Worm (Caenorhabditis elegans): ENCODE results near the gene syp-1.

The syp-1 gene

DNA sequence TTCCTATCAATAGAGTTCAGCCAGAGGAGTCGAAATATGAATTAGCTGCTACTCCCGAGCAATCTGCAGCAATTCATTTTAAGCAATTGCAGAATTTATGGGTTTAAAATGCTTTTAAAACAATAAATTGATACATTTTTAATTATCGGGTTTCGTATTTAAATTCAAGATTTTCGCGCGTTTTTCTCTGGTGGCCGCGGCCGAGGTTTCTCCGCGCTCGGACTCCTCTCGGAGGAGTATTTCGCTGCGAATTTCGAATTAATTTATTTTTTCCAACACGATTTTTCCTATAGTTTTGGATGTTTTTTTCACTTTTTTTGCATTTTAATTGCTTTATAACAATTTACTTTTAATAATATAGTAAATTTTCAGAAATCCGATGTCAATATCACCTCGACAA lies 2.6 kb upstream of the syp-1 start, which contains the start of gene F13A7.14 (continued):
- TF ChIP-seq ceh-8 (GFP tag; optimal IDR thresholded peaks at IDR 0.05) = peak; percentile 61
- TF ChIP-seq nhr-19 (GFP tag; conservative IDR thresholded peaks at IDR 0.05) = peak; percentile 91
- TF ChIP-seq nhr-71 (tag; optimal IDR thresholded peaks at IDR 0.05) = peak; percentile 95
- TF ChIP-seq irx-1 (tag; optimal IDR thresholded peaks at IDR 0.05) = peak; percentile 96
- peak; percentile 95 for TF ChIP-seq nhr-85 (tag)
- peak; percentile 66 for TF ChIP-seq lin-13 (GFP tag; optimal IDR thresholded peaks at IDR 0.05)
- peak; percentile 90 for TF ChIP-seq snu-23 (GFP tag; optimal IDR thresholded peaks at IDR 0.05)
- no peak for TF ChIP-seq ama-1 (optimal IDR thresholded peaks at IDR 0.05)
- TF ChIP-seq aha-1 (tag; optimal IDR thresholded peaks at IDR 0.05) = no peak
- TF ChIP-seq unc-130 (tag; optimal IDR thresholded peaks at IDR 0.05) = peak; percentile 79
- TF ChIP-seq unc-98 (GFP tag; IDR thresholded peaks at IDR 0.05) = peak; percentile 91
- peak; percentile 76 for TF ChIP-seq C16A3.4 (tag; optimal IDR thresholded peaks at IDR 0.05)
- peak; percentile 46 for TF ChIP-seq blmp-1 (tag; optimal IDR thresholded peaks at IDR 0.05)
- no peak for TF ChIP-seq tlp-1 (tag; optimal IDR thresholded peaks at IDR 0.05)
- peak; percentile 83 for TF ChIP-seq Y116A8C.19 (tag; optimal IDR thresholded peaks at IDR 0.05; ENCODE audit: borderline replicate concordance)
- TF ChIP-seq ets-5 (GFP tag; IDR thresholded peaks at IDR 0.05) = no peak
- TF ChIP-seq tbx-2 (tag; optimal IDR thresholded peaks at IDR 0.05) = peak; percentile 96
- TF ChIP-seq nhr-90 (tag; optimal IDR thresholded peaks at IDR 0.05; ENCODE audit: poor library complexity) = peak; percentile 97
- TF ChIP-seq skn-1 (tag; optimal IDR thresholded peaks at IDR 0.05) = peak; percentile 85
- peak; percentile 94 for TF ChIP-seq mab-9 (GFP tag; IDR thresholded peaks at IDR 0.05)
- TF ChIP-seq C34B4.2 (tag; optimal IDR thresholded peaks at IDR 0.05) = no peak
- TF ChIP-seq unc-62 (GFP tag; optimal IDR thresholded peaks at IDR 0.05) = no peak
- peak; percentile 79 for TF ChIP-seq efl-3 (GFP tag; optimal IDR thresholded peaks at IDR 0.05)
- peak; percentile 78 for TF ChIP-seq lin-39 (tag; optimal IDR thresholded peaks at IDR 0.05)
- peak; percentile 95 for TF ChIP-seq ceh-90 (tag; optimal IDR thresholded peaks at IDR 0.05)
- peak; percentile 77 for TF ChIP-seq fkh-8 (tag; optimal IDR thresholded peaks at IDR 0.05)
- TF ChIP-seq nhr-12 (tag; optimal IDR thresholded peaks at IDR 0.05) = no peak
- peak; percentile 68 to 81 (median 70) for TF ChIP-seq ceh-82 (tag; optimal IDR thresholded peaks at IDR 0.05)
- TF ChIP-seq mdl-1 (tag; optimal IDR thresholded peaks at IDR 0.05) = peak in 1 of 2 experiments; percentile 47
- TF ChIP-seq nhr-76 (tag; optimal IDR thresholded peaks at IDR 0.05) = no peak
- peak; percentile 15 for TF ChIP-seq F16B12.6 (tag; optimal IDR thresholded peaks at IDR 0.05)
- TF ChIP-seq nhr-237 (tag; optimal IDR thresholded peaks at IDR 0.05) = no peak
- TF ChIP-seq unc-30 (tag; optimal IDR thresholded peaks at IDR 0.05) = no peak

DNA sequence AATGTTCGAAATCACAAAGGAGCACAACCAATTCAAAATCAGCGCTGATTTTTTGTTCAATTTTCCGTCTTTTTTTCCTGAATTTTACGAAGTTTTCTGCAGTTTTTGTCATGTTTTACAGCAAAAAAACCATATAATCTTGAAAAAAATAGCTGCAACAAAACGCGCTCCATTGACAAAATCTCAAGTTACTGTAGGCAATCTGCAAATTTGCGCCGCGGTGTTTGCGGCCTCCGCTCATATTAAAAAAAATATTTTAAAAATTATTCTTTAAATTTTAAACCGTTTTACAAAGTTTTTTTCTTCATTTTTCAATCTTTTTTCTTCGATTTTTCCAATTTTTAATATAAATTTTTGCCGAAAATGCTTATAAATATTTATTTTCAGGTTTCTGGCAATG lies 1.3 kb downstream of the syp-1 start:
- peak in 1 of 2 experiments; percentile 85 for TF ChIP-seq efl-1 (optimal IDR thresholded peaks at IDR 0.05)
- TF ChIP-seq efl-1 (GFP tag; optimal IDR thresholded peaks at IDR 0.05 in 1 of 2) = no peak
- TF ChIP-seq nhr-84 (tag; optimal IDR thresholded peaks at IDR 0.05) = no peak

DNA sequence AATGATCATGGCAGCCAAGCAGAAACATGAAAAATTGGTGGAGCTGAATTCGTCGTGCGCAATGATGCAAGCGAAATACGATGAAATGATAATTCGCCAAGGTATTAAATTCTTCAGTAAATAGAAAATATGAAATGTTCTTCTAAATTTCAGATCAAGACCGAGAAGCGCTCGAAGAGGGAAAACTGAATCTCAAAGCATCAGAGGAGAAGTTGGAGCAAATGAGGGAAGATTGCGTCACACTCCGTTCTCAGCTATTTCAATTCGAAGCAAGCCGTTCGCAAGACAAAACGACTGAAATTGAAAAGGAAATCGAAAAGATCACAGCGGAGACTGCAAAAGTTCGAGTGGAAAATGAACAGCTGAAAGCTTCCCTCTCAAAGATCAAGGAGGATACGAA lies 2.3 kb downstream of the syp-1 start:
- no peak for TF ChIP-seq ets-5 (GFP tag; IDR thresholded peaks at IDR 0.05)
- TF ChIP-seq xbp-1 (tag; optimal IDR thresholded peaks at IDR 0.05) = no peak
- TF ChIP-seq aly-2 (tag; optimal IDR thresholded peaks at IDR 0.05) = no peak
- no peak for TF ChIP-seq pag-3 (tag; optimal IDR thresholded peaks at IDR 0.05; ENCODE audit: borderline replicate concordance, insufficient read depth)
- no peak for TF ChIP-seq unc-62 (GFP tag; optimal IDR thresholded peaks at IDR 0.05)
- no peak for TF ChIP-seq Y116A8C.19 (tag; optimal IDR thresholded peaks at IDR 0.05; ENCODE audit: borderline replicate concordance)
- no peak for TF ChIP-seq fkh-10 (GFP tag; optimal IDR thresholded peaks at IDR 0.05)
- TF ChIP-seq C16A3.4 (tag; optimal IDR thresholded peaks at IDR 0.05) = no peak
- no peak for TF ChIP-seq dsc-1 (tag; optimal IDR thresholded peaks at IDR 0.05)

Data from whole organism, L1 larva.